Worm (Caenorhabditis elegans): Measurements from ENCODE around the gene ZK816.3.

ZK816.3 gene

ce11 chrX:3326175-3326574 lies 22.0 kb upstream of the ZK816.3 start, which contains the start of gene F11D5.6:
F11D5.6 (minus strand) TSS chrX:3326275.
- TF ChIP-seq isw-1 (GFP tag; IDR thresholded peaks at IDR 0.05): no peak
- TF ChIP-seq tlp-1 (tag; optimal IDR thresholded peaks at IDR 0.05): no peak
- TF ChIP-seq nhr-84 (tag; optimal IDR thresholded peaks at IDR 0.05): no peak
- no peak for TF ChIP-seq lin-15B (tag; optimal IDR thresholded peaks at IDR 0.05)
- TF ChIP-seq alr-1 (tag; optimal IDR thresholded peaks at IDR 0.05; ENCODE audit: borderline replicate concordance): no peak
- TF ChIP-seq tbx-2 (tag; optimal IDR thresholded peaks at IDR 0.05): no peak
- TF ChIP-seq nhr-12 (tag; optimal IDR thresholded peaks at IDR 0.05): no peak
- TF ChIP-seq ceh-82 (tag; optimal IDR thresholded peaks at IDR 0.05): no peak
- TF ChIP-seq pax-3 (tag; optimal IDR thresholded peaks at IDR 0.05): no peak
- TF ChIP-seq nhr-77 (tag; optimal IDR thresholded peaks at IDR 0.05): no peak
- TF ChIP-seq lir-3 (tag; optimal IDR thresholded peaks at IDR 0.05; ENCODE audit: poor library complexity): no peak
- no peak for TF ChIP-seq fos-1 (tag; optimal IDR thresholded peaks at IDR 0.05)
- TF ChIP-seq vab-15 (tag; optimal IDR thresholded peaks at IDR 0.05): no peak
- no peak for TF ChIP-seq ceh-8 (GFP tag; optimal IDR thresholded peaks at IDR 0.05)
- TF ChIP-seq swsn-7 (tag; optimal IDR thresholded peaks at IDR 0.05): no peak
- TF ChIP-seq hpl-2 (GFP tag; optimal IDR thresholded peaks at IDR 0.05): no peak

DNA sequence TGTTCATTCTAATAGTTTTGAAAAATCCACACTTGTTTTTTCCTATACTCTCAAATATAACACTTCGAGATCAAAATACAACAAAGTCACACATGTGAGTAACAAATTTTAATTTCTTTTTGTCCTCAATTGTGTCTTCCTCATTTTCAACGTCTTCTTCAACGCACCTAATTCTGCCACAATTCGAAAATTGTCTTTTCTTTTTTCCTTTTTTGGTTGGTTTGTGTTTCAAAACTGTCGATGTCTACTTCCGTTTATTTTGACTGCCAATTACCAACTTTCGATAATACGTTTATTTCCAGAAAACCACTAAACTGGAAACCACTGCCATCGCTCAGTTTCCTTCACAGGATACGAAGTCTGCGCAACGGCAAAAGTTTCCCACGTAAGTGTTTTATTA lies 15.4 kb upstream of the ZK816.3 start, which contains the start of gene F11D5.1:
Gene F11D5.1, plus strand, starts transcription at position 301 of the 400 bp plus-strand sequence.
- TF ChIP-seq mep-1 (tag; optimal IDR thresholded peaks at IDR 0.05) (no peak), ztf-4 (tag; optimal IDR thresholded peaks at IDR 0.05) (no peak), isw-1 (GFP tag; IDR thresholded peaks at IDR 0.05) (no peak), aly-2 (tag; optimal IDR thresholded peaks at IDR 0.05) (no peak), lin-35 (GFP tag; optimal IDR thresholded peaks at IDR 0.05) (no peak), mab-9 (GFP tag; IDR thresholded peaks at IDR 0.05) (no peak), hlh-17 (GFP tag; optimal IDR thresholded peaks at IDR 0.05; ENCODE audit: borderline replicate concordance) (no peak), skn-1 (tag; optimal IDR thresholded peaks at IDR 0.05) (no peak), ceh-8 (GFP tag; optimal IDR thresholded peaks at IDR 0.05) (no peak), zag-1 (tag; optimal IDR thresholded peaks at IDR 0.05) (no peak), pqm-1 (tag; optimal IDR thresholded peaks at IDR 0.05) (no peak), tbx-2 (tag; optimal IDR thresholded peaks at IDR 0.05) (no peak), fos-1 (tag; optimal IDR thresholded peaks at IDR 0.05) (no peak)

- TF ChIP-seq unc-62 (GFP tag; optimal IDR thresholded peaks at IDR 0.05): no peak
- no peak for TF ChIP-seq ces-1 (GFP tag; optimal IDR thresholded peaks at IDR 0.05)
- TF ChIP-seq sox-4 (tag; optimal IDR thresholded peaks at IDR 0.05): no peak
- peak; percentile 8 for TF ChIP-seq jun-1 (tag; optimal IDR thresholded peaks at IDR 0.05)
- no peak for TF ChIP-seq lin-15B (tag; optimal IDR thresholded peaks at IDR 0.05)
- peak; percentile 65 for TF ChIP-seq elt-2 (tag; optimal IDR thresholded peaks at IDR 0.05)
Observed at ce11 chrX:3334115-3334514, 14.1 kb upstream of the ZK816.3 start.

DNA sequence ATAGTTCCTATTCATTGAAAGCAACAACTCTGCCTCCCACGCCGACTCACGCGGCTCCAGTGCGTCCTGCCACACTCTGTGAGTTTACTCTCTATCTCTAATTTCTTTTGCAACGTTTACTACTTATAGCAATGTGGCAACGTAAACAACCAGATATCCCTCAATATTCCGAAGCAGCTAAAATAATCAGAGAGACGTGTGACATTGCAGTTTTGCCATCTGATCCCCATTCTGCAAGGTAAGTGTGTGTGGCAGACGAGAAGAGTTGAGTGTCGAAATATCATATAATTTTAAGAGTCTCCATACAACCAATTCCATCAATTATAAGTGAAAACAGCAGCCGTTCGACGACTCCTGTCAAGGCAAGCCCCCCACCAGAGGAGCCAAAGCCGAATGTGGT lies 8.3 kb upstream of the ZK816.3 start:
- TF ChIP-seq swsn-7 (tag; optimal IDR thresholded peaks at IDR 0.05) (no peak), pax-3 (tag; optimal IDR thresholded peaks at IDR 0.05) (no peak), ceh-90 (tag; optimal IDR thresholded peaks at IDR 0.05) (no peak), ztf-4 (tag; optimal IDR thresholded peaks at IDR 0.05) (no peak), nhr-71 (tag; optimal IDR thresholded peaks at IDR 0.05) (peak; percentile 33), fkh-8 (tag; optimal IDR thresholded peaks at IDR 0.05) (peak; percentile 83), tbx-2 (tag; optimal IDR thresholded peaks at IDR 0.05) (no peak), ces-1 (GFP tag; optimal IDR thresholded peaks at IDR 0.05) (no peak), dsc-1 (tag; optimal IDR thresholded peaks at IDR 0.05) (peak; percentile 58), F16B12.6 (tag; optimal IDR thresholded peaks at IDR 0.05) (no peak), snu-23 (GFP tag; optimal IDR thresholded peaks at IDR 0.05) (no peak), sox-4 (tag; optimal IDR thresholded peaks at IDR 0.05) (peak; percentile 30), lin-14 (GFP tag; optimal IDR thresholded peaks at IDR 0.05) (peak; percentile 40), nhr-47 (tag; optimal IDR thresholded peaks at IDR 0.05) (peak; percentile 13), rnt-1 (tag; optimal IDR thresholded peaks at IDR 0.05) (no peak), lsy-2 (tag; optimal IDR thresholded peaks at IDR 0.05) (peak in 1 of 2 experiments; percentile 5), lin-13 (GFP tag; optimal IDR thresholded peaks at IDR 0.05) (no peak), egl-13 (tag; optimal IDR thresholded peaks at IDR 0.05) (peak; percentile 59)
